Fruit fly (Drosophila melanogaster): ENCODE data around the gene CG34305.

Gene CG34305

DNA sequence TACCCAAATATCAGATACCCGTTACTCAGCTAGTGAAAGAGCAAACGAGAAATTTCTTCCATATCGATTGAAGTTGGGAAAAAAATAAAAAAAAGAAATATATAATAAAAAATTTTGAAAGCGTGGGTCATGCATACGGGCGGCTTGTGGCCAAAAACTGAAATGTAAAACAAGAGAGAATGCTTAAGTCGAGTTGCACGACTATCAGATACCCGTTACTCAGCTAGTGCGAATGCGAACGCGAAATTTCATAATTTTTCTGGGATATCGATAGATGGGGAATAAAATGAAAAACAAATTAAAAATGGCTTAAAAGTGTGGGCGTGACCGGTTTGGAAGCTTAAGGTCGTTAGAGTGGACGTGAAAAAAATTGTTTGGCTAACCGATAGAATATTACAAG is 25.4 kb upstream of the CG34305 start:
- no peak for TF ChIP-seq psq (GFP tag; optimal IDR thresholded peaks at IDR 0.05)
- no peak for TF ChIP-seq Mio (GFP tag; optimal IDR thresholded peaks at IDR 0.05)
- peak; percentile 88 for TF ChIP-seq Dfd (GFP tag; optimal IDR thresholded peaks at IDR 0.05)
- TF ChIP-seq CG9705 (GFP tag; optimal IDR thresholded peaks at IDR 0.05), result no peak

dm6 chr3R:4266470-4266869 is 23.5 kb upstream of the CG34305 start, which contains the start of gene CG1092:
Gene CG1092 (plus strand): TSS chr3R:4266770.
- TF ChIP-seq fru (GFP tag; optimal IDR thresholded peaks at IDR 0.05) (no peak), dl (GFP tag; optimal IDR thresholded peaks at IDR 0.05; ENCODE audit: insufficient read depth in 1 of 2, partially characterized antibody in 2 of 2) (no peak), CG9705 (GFP tag; optimal IDR thresholded peaks at IDR 0.05) (no peak), woc (GFP tag; optimal IDR thresholded peaks at IDR 0.05) (no peak), Jra (GFP tag; optimal IDR thresholded peaks at IDR 0.05) (no peak)

DNA sequence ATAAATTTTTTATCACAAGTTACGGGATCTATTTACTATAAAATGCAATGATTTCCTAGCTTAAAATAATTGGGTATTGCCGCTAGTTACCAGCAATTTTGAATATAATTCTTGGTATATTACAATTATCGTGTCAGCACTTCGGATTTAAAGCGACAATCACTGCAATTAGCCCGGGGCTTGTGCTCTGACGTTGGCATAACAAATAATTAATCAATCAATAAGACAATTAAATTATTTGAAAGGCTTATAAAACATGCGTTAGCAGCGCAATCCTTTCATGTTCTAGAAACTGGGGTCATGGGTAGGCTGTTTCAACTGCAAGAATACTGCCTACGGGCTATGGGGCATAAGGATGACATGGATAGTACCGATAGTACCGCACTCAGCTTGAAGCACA is 13.7 kb upstream of the CG34305 start, which contains the start of gene Or82a:
Gene Or82a, plus strand, starts transcription at position 301 of the 400 bp plus-strand sequence.
- no peak for TF ChIP-seq Myc (optimal IDR thresholded peaks at IDR 0.05)
- no peak for TF ChIP-seq h (GFP tag; optimal IDR thresholded peaks at IDR 0.05)
- TF ChIP-seq N (GFP tag; optimal IDR thresholded peaks at IDR 0.05), result no peak

dm6 chr3R:4254408-4254807 is 11.5 kb upstream of the CG34305 start, which contains the start of gene TwdlV:
Gene TwdlV (plus strand): TSS chr3R:4254708.
- TF ChIP-seq Dfd (GFP tag; optimal IDR thresholded peaks at IDR 0.05) (no peak), Hnf4 (GFP tag; optimal IDR thresholded peaks at IDR 0.05) (no peak), Mio (GFP tag; optimal IDR thresholded peaks at IDR 0.05) (no peak)

- no peak for TF ChIP-seq Jra (GFP tag; optimal IDR thresholded peaks at IDR 0.05)
- TF ChIP-seq Mio (GFP tag; optimal IDR thresholded peaks at IDR 0.05), result no peak
- no peak for TF ChIP-seq usp (GFP tag; optimal IDR thresholded peaks at IDR 0.05)
- no peak for TF ChIP-seq lola (GFP tag; optimal IDR thresholded peaks at IDR 0.05)
- no peak for TF ChIP-seq Vsx2 (GFP tag; optimal IDR thresholded peaks at IDR 0.05; ENCODE audit: partially characterized antibody)
- no peak for TF ChIP-seq CG32264 (GFP tag; optimal IDR thresholded peaks at IDR 0.05)
- no peak for TF ChIP-seq CG9705 (GFP tag; optimal IDR thresholded peaks at IDR 0.05)
- no peak for TF ChIP-seq jim (GFP tag; optimal IDR thresholded peaks at IDR 0.05)
- TF ChIP-seq Dif (GFP tag; optimal IDR thresholded peaks at IDR 0.05; ENCODE audit: partially characterized antibody), result no peak
- no peak for TF ChIP-seq Myc (optimal IDR thresholded peaks at IDR 0.05)
- no peak for TF ChIP-seq CrebA (GFP tag; optimal IDR thresholded peaks at IDR 0.05; ENCODE audit: borderline replicate concordance)
- no peak for TF ChIP-seq br (GFP tag; optimal IDR thresholded peaks at IDR 0.05)
- TF ChIP-seq woc (GFP tag; optimal IDR thresholded peaks at IDR 0.05), result no peak
Observed at dm6 chr3R:4252943-4253342, 10.0 kb upstream of the CG34305 start, which contains the start of gene CG14644. Gene CG14644 (minus strand): TSS chr3R:4253043.

DNA sequence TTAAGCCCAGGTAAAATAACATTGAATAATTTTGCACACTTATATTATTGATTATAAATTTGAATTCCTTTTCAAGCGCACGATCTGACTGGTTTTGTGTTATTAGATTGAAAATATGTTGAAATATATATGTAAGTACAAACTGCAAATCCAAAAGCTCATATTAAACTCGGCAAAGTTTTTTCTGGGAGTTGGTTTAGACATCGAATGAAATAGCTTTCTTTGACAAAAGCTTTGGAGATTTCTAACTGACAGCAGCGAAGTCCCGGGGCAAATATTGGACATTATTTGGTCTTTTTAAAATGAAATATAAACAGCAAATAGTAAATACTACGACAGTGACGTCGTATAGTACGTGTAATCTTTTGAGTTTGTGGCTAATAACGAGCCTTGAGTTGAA is 8.3 kb upstream of the CG34305 start, which contains the start of gene TwdlG:
Gene TwdlG, minus strand, starts transcription at position 101 of the 400 bp plus-strand sequence.
- TF ChIP-seq dl (GFP tag; optimal IDR thresholded peaks at IDR 0.05; ENCODE audit: insufficient read depth in 1 of 2, partially characterized antibody in 2 of 2) (no peak), Vsx2 (GFP tag; optimal IDR thresholded peaks at IDR 0.05; ENCODE audit: partially characterized antibody) (no peak), CrebA (GFP tag; optimal IDR thresholded peaks at IDR 0.05; ENCODE audit: borderline replicate concordance) (no peak), Hnf4 (GFP tag; optimal IDR thresholded peaks at IDR 0.05) (no peak), tai (GFP tag; optimal IDR thresholded peaks at IDR 0.05) (no peak), CG32264 (GFP tag; optimal IDR thresholded peaks at IDR 0.05) (no peak), OdsH (GFP tag; optimal IDR thresholded peaks at IDR 0.05) (no peak)

dm6 chr3R:4249947-4250346 is 7.0 kb upstream of the CG34305 start:
- TF ChIP-seq ey (GFP tag; optimal IDR thresholded peaks at IDR 0.05) (no peak), jim (GFP tag; optimal IDR thresholded peaks at IDR 0.05) (no peak), lola (GFP tag; optimal IDR thresholded peaks at IDR 0.05) (no peak), Jra (GFP tag; optimal IDR thresholded peaks at IDR 0.05) (no peak), HLH106 (tag; optimal IDR thresholded peaks at IDR 0.05) (no peak), psq (GFP tag; optimal IDR thresholded peaks at IDR 0.05) (no peak), foxo (GFP tag; optimal IDR thresholded peaks at IDR 0.05) (no peak), woc (GFP tag; optimal IDR thresholded peaks at IDR 0.05) (no peak), N (GFP tag; optimal IDR thresholded peaks at IDR 0.05) (no peak)

All from whole organism, wandering third instar larva.